Fruit fly (Drosophila melanogaster): ENCODE measurements around the gene Roc1a.

Roc1a gene

DNA sequence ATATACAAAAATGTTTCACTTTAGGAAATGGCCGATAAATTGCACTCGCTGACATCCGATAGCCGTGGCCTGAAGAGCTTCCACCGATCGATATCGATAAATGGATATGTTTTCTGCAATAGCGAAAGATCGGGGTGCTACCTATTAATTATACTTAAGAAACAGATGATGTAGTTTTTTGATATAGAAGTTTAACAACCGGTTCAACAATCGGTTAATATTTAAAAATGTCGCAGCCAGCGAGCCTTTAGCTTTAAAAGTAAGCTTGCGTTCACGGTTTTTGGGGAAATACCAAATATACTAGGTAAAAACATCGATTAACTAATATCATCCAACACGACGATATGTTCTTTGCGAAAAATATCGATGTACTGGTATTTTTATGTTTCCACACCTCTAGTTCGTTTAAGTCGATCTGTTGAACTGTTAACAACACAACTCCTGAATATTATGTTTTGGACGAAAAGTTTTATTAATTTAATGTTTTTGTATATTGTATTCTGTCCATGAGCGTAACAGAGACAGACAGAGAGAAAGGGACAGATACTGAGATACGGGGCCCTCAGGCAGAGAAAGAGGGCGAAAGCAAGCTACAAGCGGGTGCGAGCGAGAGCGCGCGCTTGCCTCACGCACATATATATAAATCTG lies 11.5 kb upstream of the Roc1a start, which contains the start of gene Dredd:
Dredd (minus strand) TSS at position 51 of the 648 bp plus-strand sequence.
- TF ChIP-seq CG12769 (tag; optimal IDR thresholded peaks at IDR 0.05), result no peak
- no peak for TF ChIP-seq CG11723 (GFP tag; optimal IDR thresholded peaks at IDR 0.05)
- TF ChIP-seq Sin3A (optimal IDR thresholded peaks at IDR 0.05), result peak; percentile 56
- TF ChIP-seq ATbp (GFP tag; optimal IDR thresholded peaks at IDR 0.05), result no peak
- TF ChIP-seq peb (GFP tag; IDR thresholded peaks at IDR 0.05), result no peak
- no peak for TF ChIP-seq gt (GFP tag; IDR thresholded peaks at IDR 0.05)
- no peak for TF ChIP-seq CG18619 (GFP tag; optimal IDR thresholded peaks at IDR 0.05)
- no peak for TF ChIP-seq Tbp (GFP tag; optimal IDR thresholded peaks at IDR 0.05)
- TF ChIP-seq klu (GFP tag; IDR thresholded peaks at IDR 0.05), result no peak
- TF ChIP-seq pzg (GFP tag; optimal IDR thresholded peaks at IDR 0.05), result peak; percentile 80
- no peak for TF ChIP-seq TFAM (GFP tag; optimal IDR thresholded peaks at IDR 0.05)
- no peak for TF ChIP-seq sr (GFP tag; IDR thresholded peaks at IDR 0.05)
- TF ChIP-seq CG11504 (tag; optimal IDR thresholded peaks at IDR 0.05), result no peak
- no peak for TF ChIP-seq fd96Cb (tag; optimal IDR thresholded peaks at IDR 0.05)
- no peak for TF ChIP-seq slou (GFP tag; optimal IDR thresholded peaks at IDR 0.05)
- no peak for TF ChIP-seq usp (GFP tag; optimal IDR thresholded peaks at IDR 0.05)
- TF ChIP-seq gce (GFP tag; IDR thresholded peaks at IDR 0.05), result no peak
- TF ChIP-seq CG15479 (GFP tag; optimal IDR thresholded peaks at IDR 0.05), result no peak
- TF ChIP-seq Max (GFP tag; optimal IDR thresholded peaks at IDR 0.05), result no peak
- peak; percentile 22 for TF ChIP-seq Neu2 (GFP tag; optimal IDR thresholded peaks at IDR 0.05; ENCODE audit: borderline replicate concordance)
- TF ChIP-seq Atf3 (GFP tag; optimal IDR thresholded peaks at IDR 0.05), result no peak
- no peak for TF ChIP-seq pum (GFP tag; optimal IDR thresholded peaks at IDR 0.05)
- TF ChIP-seq Hand (GFP tag; optimal IDR thresholded peaks at IDR 0.05), result peak; percentile 35
- 0 out of 3 replicates have a peak, but pooled peaks have one; percentile 19 for TF ChIP-seq CG2199 (GFP tag; IDR thresholded peaks at IDR 0.05)
- TF ChIP-seq br (optimal IDR thresholded peaks at IDR 0.05), result no peak
- TF ChIP-seq CG13287 (GFP tag; IDR thresholded peaks at IDR 0.05; ENCODE audit: partially characterized antibody), result peak; percentile 92
- no peak for TF ChIP-seq B-H2 (GFP tag; optimal IDR thresholded peaks at IDR 0.05)
- no peak for TF ChIP-seq MTF-1 (GFP tag; optimal IDR thresholded peaks at IDR 0.05; ENCODE audit: borderline replicate concordance)
- no peak for TF ChIP-seq CG10366 (GFP tag; IDR thresholded peaks at IDR 0.05)
- peak; percentile 27 for TF ChIP-seq Lhr (GFP tag; optimal IDR thresholded peaks at IDR 0.05)
- TF ChIP-seq Doc3 (GFP tag; IDR thresholded peaks at IDR 0.05; ENCODE audit: partially characterized antibody), result peak; percentile 80
- no peak for TF ChIP-seq Asciz (GFP tag; optimal IDR thresholded peaks at IDR 0.05)
- TF ChIP-seq eyg (GFP tag; optimal IDR thresholded peaks at IDR 0.05), result no peak
- no peak; the same call in 1 of the 2 replicates for TF ChIP-seq Rfx (GFP tag; IDR thresholded peaks at IDR 0.05)
- no peak for TF ChIP-seq E2f1 (GFP tag; IDR thresholded peaks at IDR 0.05)
- no peak for TF ChIP-seq al (GFP tag; IDR thresholded peaks at IDR 0.05)
- no peak for TF ChIP-seq zfh1 (GFP tag; IDR thresholded peaks at IDR 0.05)
- peak; percentile 95 for TF ChIP-seq CG14860 (GFP tag; IDR thresholded peaks at IDR 0.05; ENCODE audit: partially characterized antibody)
- TF ChIP-seq CG3407 (GFP tag; optimal IDR thresholded peaks at IDR 0.05), result no peak
- TF ChIP-seq bbx (GFP tag; IDR thresholded peaks at IDR 0.05; ENCODE audit: partially characterized antibody), result peak; percentile 84
- TF ChIP-seq CG15073 (GFP tag; optimal IDR thresholded peaks at IDR 0.05), result no peak
- 0 out of 2 replicates have a peak, but pooled peaks have one; percentile 10 for TF ChIP-seq CG14441 (GFP tag; IDR thresholded peaks at IDR 0.05)
- TF ChIP-seq pnt (GFP tag; optimal IDR thresholded peaks at IDR 0.05), result no peak
- no peak for TF ChIP-seq CG10979 (tag; optimal IDR thresholded peaks at IDR 0.05)
- TF ChIP-seq HHEX (GFP tag; optimal IDR thresholded peaks at IDR 0.05), result no peak
- no peak for TF ChIP-seq z (GFP tag; IDR thresholded peaks at IDR 0.05)
- TF ChIP-seq Antp (GFP tag; optimal IDR thresholded peaks at IDR 0.05), result no peak
- TF ChIP-seq tx (GFP tag; optimal IDR thresholded peaks at IDR 0.05), result no peak
- no peak for TF ChIP-seq so (GFP tag; IDR thresholded peaks at IDR 0.05)
- TF ChIP-seq grn (GFP tag; optimal IDR thresholded peaks at IDR 0.05), result no peak
- no peak for TF ChIP-seq CG12236 (GFP tag; optimal IDR thresholded peaks at IDR 0.05)
